Fruit fly (Drosophila melanogaster) whole organism, embryonic: ENCODE measurements around the gene Lrch.
A peak's percentile ranks its signal among the peaks of the same experiment; 100 is the strongest.

Source experiments
- CG10274 ChIP-seq: fragments of 200-800 bp; sonication (Bioruptor generic); optimal IDR thresholded peaks from 3 replicates; lab custom pipeline; 2017; ENCODE audit warnings: missing biosample characterization, mild to moderate bottlenecking, missing genetic modification characterization
- CG10543 ChIP-seq: fragments of 200-800 bp; sonication (Bioruptor generic); optimal IDR thresholded peaks from 3 replicates; lab custom pipeline; 2017; ENCODE audit warnings: missing biosample characterization, mild to moderate bottlenecking, missing genetic modification characterization, moderate library complexity
- CG11695 ChIP-seq: fragments of 200-800 bp; sonication (Bioruptor generic); IDR thresholded peaks from 3 replicates; pipeline ENCODE4 v1.3.6; 2022; ENCODE audit warnings: missing biosample characterization, missing genetic modification characterization
- CG1233 ChIP-seq: fragments of 200-800 bp; sonication (Bioruptor generic); optimal IDR thresholded peaks from 4 replicates; lab custom pipeline; 2018; ENCODE audit warnings: missing biosample characterization, mild to moderate bottlenecking, missing genetic modification characterization
- CG15269 ChIP-seq: fragments of 200-800 bp; sonication (Bioruptor generic); optimal IDR thresholded peaks from 2 replicates; lab custom pipeline; 2018; ENCODE audit warnings: missing biosample characterization, mild to moderate bottlenecking, missing genetic modification characterization, moderate library complexity
- CG18599 ChIP-seq: fragments of 200-800 bp; sonication (Bioruptor generic); optimal IDR thresholded peaks from 3 replicates; lab custom pipeline; 2017; ENCODE audit warnings: missing biosample characterization, missing genetic modification characterization, mild to moderate bottlenecking, moderate library complexity, missing genetic modification reagents
- CG2120 ChIP-seq: fragments of 200-800 bp; sonication (Bioruptor generic); optimal IDR thresholded peaks from 3 replicates; lab custom pipeline; 2016; ENCODE audit warnings: missing biosample characterization, missing genetic modification characterization
- CG2889 ChIP-seq: fragments of 200-800 bp; sonication (Bioruptor generic); IDR thresholded peaks from 3 replicates; pipeline ENCODE4 v1.3.6; 2022; ENCODE audit warnings: missing biosample characterization, missing genetic modification characterization
- CG31224 ChIP-seq: fragments of 200-800 bp; sonication (Bioruptor generic); IDR thresholded peaks from 2 replicates; pipeline ENCODE4 v1.3.6; 2022; ENCODE audit warnings: missing biosample characterization, missing genetic modification characterization
- CG33213 ChIP-seq: fragments of 200-800 bp; sonication (Bioruptor generic); optimal IDR thresholded peaks from 3 replicates; lab custom pipeline; 2016; ENCODE audit warnings: missing biosample characterization, missing genetic modification characterization
- CG34224 ChIP-seq: fragments of 200-800 bp; sonication (Bioruptor generic); IDR thresholded peaks from 3 replicates; pipeline ENCODE4 v1.3.6; 2022; ENCODE audit warnings: missing biosample characterization, missing genetic modification characterization; ENCODE audit not compliant: partially characterized antibody
- CG3847 ChIP-seq: fragments of 200-800 bp; sonication (Bioruptor generic); IDR thresholded peaks from 2 replicates; pipeline ENCODE4 v1.3.6; 2022; ENCODE audit warnings: missing biosample characterization, missing genetic modification characterization
- CG4360 ChIP-seq: fragments of 200-800 bp; sonication (Bioruptor generic); IDR thresholded peaks from 2 replicates; pipeline ENCODE4 v1.3.6; 2022; ENCODE audit warnings: missing biosample characterization, missing genetic modification characterization
- CG4424 ChIP-seq: fragments of 200-800 bp; sonication (Bioruptor generic); optimal IDR thresholded peaks from 3 replicates; lab custom pipeline; 2016; ENCODE audit warnings: missing biosample characterization, missing genetic modification characterization
- CG7357 ChIP-seq: fragments of 200-800 bp; sonication (Bioruptor generic); IDR thresholded peaks from 3 replicates; pipeline ENCODE4 v1.3.6; 2022; ENCODE audit warnings: missing biosample characterization, missing genetic modification characterization
- CG8478 ChIP-seq: fragments of >200 bp; optimal IDR thresholded peaks from 2 replicates; lab custom pipeline; 2018
- CG9876 ChIP-seq: fragments of 200-800 bp; sonication (Bioruptor generic); optimal IDR thresholded peaks from 2 replicates; lab custom pipeline; 2016; ENCODE audit warnings: missing biosample characterization, missing genetic modification characterization
- Dad ChIP-seq: fragments of 200-800 bp; sonication (Bioruptor generic); optimal IDR thresholded peaks from 3 replicates; lab custom pipeline; 2016; ENCODE audit warnings: missing biosample characterization, missing genetic modification characterization
- Dek ChIP-seq: fragments of 200-800 bp; sonication (Bioruptor generic); optimal IDR thresholded peaks from 3 replicates; lab custom pipeline; 2019; ENCODE audit warnings: missing biosample characterization, mild to moderate bottlenecking, missing genetic modification characterization, moderate library complexity
- Eip74EF ChIP-seq, 2 experiments: fragments of 200-800 bp in 1 of 2; fragments of >200 bp in 1 of 2; sonication (Bioruptor generic) in 1 of 2; optimal IDR thresholded peaks; 2 replicates each; lab custom pipeline; 2017 to 2019; ENCODE audit warnings: missing biosample characterization in 2 of 2, missing genetic modification characterization in 2 of 2, mild to moderate bottlenecking in 1 of 2, moderate library complexity in 1 of 2
- Fer1 ChIP-seq: fragments of 200-800 bp; sonication (Bioruptor generic); optimal IDR thresholded peaks from 2 replicates; lab custom pipeline; 2017; ENCODE audit warnings: missing biosample characterization, mild to moderate bottlenecking, missing genetic modification characterization
- Hand ChIP-seq: fragments of 200-800 bp; sonication (Bioruptor generic); optimal IDR thresholded peaks from 2 replicates; lab custom pipeline; 2017; ENCODE audit warnings: mild to moderate bottlenecking, missing biosample characterization, missing genetic modification reagents, missing genetic modification characterization
- Hey ChIP-seq: fragments of 200-800 bp; sonication (Bioruptor generic); optimal IDR thresholded peaks from 3 replicates; lab custom pipeline; 2018; ENCODE audit warnings: missing biosample characterization, mild to moderate bottlenecking, missing genetic modification characterization
- Hmx ChIP-seq: fragments of 200-800 bp; sonication (Bioruptor generic); optimal IDR thresholded peaks from 2 replicates; lab custom pipeline; 2016; ENCODE audit warnings: missing biosample characterization, missing genetic modification characterization
- Hr78 ChIP-seq, 2 experiments: fragments of 200-800 bp in 1 of 2; fragments of >200 bp in 1 of 2; sonication (Bioruptor generic) in 1 of 2; optimal IDR thresholded peaks; 2 replicates each; lab custom pipeline; 2017 to 2019; ENCODE audit warnings: missing biosample characterization in 2 of 2, missing genetic modification characterization in 2 of 2, mild to moderate bottlenecking in 1 of 2, moderate library complexity in 1 of 2
- Hsf ChIP-seq: fragments of 200-800 bp; sonication (Bioruptor generic); optimal IDR thresholded peaks from 3 replicates; lab custom pipeline; 2016; ENCODE audit warnings: missing biosample characterization, missing genetic modification characterization
- Six4 ChIP-seq: fragments of 200-800 bp; sonication (Bioruptor generic); optimal IDR thresholded peaks from 2 replicates; lab custom pipeline; 2016; ENCODE audit warnings: missing biosample characterization, missing genetic modification characterization
- Stat92E ChIP-seq, 3 experiments: fragments of >200 bp in 2 of 3; fragments of 200-800 bp in 1 of 3; sonication (Bioruptor generic) in 1 of 3; optimal IDR thresholded peaks; 2 replicates each; lab custom pipeline; 2017 to 2019; ENCODE audit warnings: missing biosample characterization in 3 of 3, missing genetic modification characterization in 3 of 3, mild to moderate bottlenecking in 1 of 3, moderate library complexity in 1 of 3
- ara ChIP-seq: fragments of 200-800 bp; sonication (Bioruptor generic); IDR thresholded peaks from 2 replicates; pipeline ENCODE4 v1.3.6; 2022; ENCODE audit warnings: missing biosample characterization, missing genetic modification characterization
- ato ChIP-seq: fragments of 200-800 bp; sonication (Bioruptor generic); IDR thresholded peaks from 2 replicates; pipeline ENCODE4 v1.3.6; 2022; ENCODE audit warnings: missing biosample characterization, missing genetic modification characterization; ENCODE audit not compliant: partially characterized antibody
- corto ChIP-seq: fragments of 200-800 bp; sonication (Bioruptor generic); optimal IDR thresholded peaks from 2 replicates; lab custom pipeline; 2016; ENCODE audit warnings: missing biosample characterization, mild to moderate bottlenecking, missing genetic modification characterization, moderate library complexity
- dm ChIP-seq: fragments of 200-800 bp; sonication (Bioruptor generic); optimal IDR thresholded peaks from 3 replicates; lab custom pipeline; 2016; ENCODE audit warnings: missing biosample characterization, missing genetic modification characterization
- eve ChIP-seq, 2 experiments: fragments of >200 bp; optimal IDR thresholded peaks; 2 replicates each; lab custom pipeline; 2017; ENCODE audit warnings: missing biosample characterization in 2 of 2, missing genetic modification characterization in 2 of 2
- gfzf ChIP-seq: fragments of 200-800 bp; sonication (Bioruptor generic); optimal IDR thresholded peaks from 2 replicates; lab custom pipeline; 2016; ENCODE audit warnings: missing biosample characterization, mild to moderate bottlenecking, missing genetic modification characterization, moderate library complexity
- gro ChIP-seq: fragments of 200-800 bp; sonication (Bioruptor generic); optimal IDR thresholded peaks from 2 replicates; lab custom pipeline; 2016; ENCODE audit warnings: missing biosample characterization, missing genetic modification characterization
- hb ChIP-seq: fragments of 200-800 bp; sonication (Bioruptor generic); IDR thresholded peaks from 3 replicates; pipeline ENCODE4 v1.3.6; 2022; ENCODE audit warnings: missing biosample characterization, missing genetic modification characterization; ENCODE audit not compliant: partially characterized antibody
- jing ChIP-seq: fragments of 200-800 bp; sonication (Bioruptor generic); optimal IDR thresholded peaks from 2 replicates; lab custom pipeline; 2018; ENCODE audit warnings: missing biosample characterization, mild to moderate bottlenecking, missing genetic modification characterization
- jumu ChIP-seq: fragments of 200-800 bp; sonication (Bioruptor generic); optimal IDR thresholded peaks from 3 replicates; lab custom pipeline; 2016; ENCODE audit warnings: missing biosample characterization, missing genetic modification characterization
- kay ChIP-seq: fragments of 200-800 bp; sonication (Bioruptor generic); optimal IDR thresholded peaks from 2 replicates; lab custom pipeline; 2016; ENCODE audit warnings: missing biosample characterization, missing genetic modification characterization
- kni ChIP-seq: fragments of 200-800 bp; sonication (Bioruptor generic); optimal IDR thresholded peaks from 3 replicates; lab custom pipeline; 2017; ENCODE audit warnings: mild to moderate bottlenecking, missing biosample characterization, missing genetic modification reagents, missing genetic modification characterization
- mam ChIP-seq: fragments of 200-800 bp; sonication (Bioruptor generic); optimal IDR thresholded peaks from 3 replicates; lab custom pipeline; 2016; ENCODE audit warnings: missing biosample characterization, missing genetic modification characterization
- nerfin-1 ChIP-seq: fragments of 200-800 bp; sonication (Bioruptor generic); optimal IDR thresholded peaks from 3 replicates; lab custom pipeline; 2019; ENCODE audit warnings: missing biosample characterization, mild to moderate bottlenecking, missing genetic modification characterization, moderate library complexity
- onecut ChIP-seq: fragments of 200-800 bp; sonication (Bioruptor generic); IDR thresholded peaks from 2 replicates; pipeline ENCODE4 v1.3.6; 2022; ENCODE audit warnings: missing biosample characterization, missing genetic modification characterization
- peb ChIP-seq: fragments of 200-800 bp; sonication (Bioruptor generic); IDR thresholded peaks from 2 replicates; pipeline ENCODE4 v1.3.6; 2022; ENCODE audit warnings: missing biosample characterization, missing genetic modification characterization
- pita ChIP-seq: fragments of 200-800 bp; sonication (Bioruptor generic); optimal IDR thresholded peaks from 2 replicates; lab custom pipeline; 2017; ENCODE audit warnings: missing biosample characterization, mild to moderate bottlenecking, missing genetic modification characterization
- pum ChIP-seq: fragments of 200-800 bp; sonication (Bioruptor generic); optimal IDR thresholded peaks from 2 replicates; lab custom pipeline; 2016; ENCODE audit warnings: missing biosample characterization, missing genetic modification characterization
- run ChIP-seq: fragments of 200-800 bp; sonication (Bioruptor generic); optimal IDR thresholded peaks from 3 replicates; lab custom pipeline; 2018; ENCODE audit warnings: missing biosample characterization, mild to moderate bottlenecking, missing genetic modification characterization
- trem ChIP-seq: fragments of 200-800 bp; optimal IDR thresholded peaks from 3 replicates; lab custom pipeline; 2019; ENCODE audit warnings: missing biosample characterization, mild to moderate bottlenecking, missing genetic modification characterization, moderate library complexity
- zen2 ChIP-seq: fragments of 200-800 bp; sonication (Bioruptor generic); IDR thresholded peaks from 3 replicates; pipeline ENCODE4 v1.3.6; 2022; ENCODE audit warnings: missing biosample characterization, missing genetic modification characterization; ENCODE audit not compliant: partially characterized antibody

Lrch gene

dm6 chr2L:17383588-17384308, at the start of gene Lrch (continued):
- 0 out of 2 replicates have a peak, but pooled peaks have one; percentile 25 for TF ChIP-seq CG4360 (GFP tag; lab: Robert Waterston, UW)
- no peak for TF ChIP-seq eve (GFP tag; optimal IDR thresholded peaks at IDR 0.05; lab: Kevin White, UChicago)
- no peak for TF ChIP-seq pum (GFP tag; lab: Kevin White, UChicago)
- peak; percentile 68 for TF ChIP-seq onecut (GFP tag; lab: Robert Waterston, UW)
- TF ChIP-seq CG1233 (GFP tag; lab: Kevin White, UChicago) = no peak
- peak; percentile 76 for TF ChIP-seq gro (GFP tag; lab: Kevin White, UChicago)
- no peak for TF ChIP-seq jumu
- TF ChIP-seq CG7357 = no peak
- no peak for TF ChIP-seq CG31224
- TF ChIP-seq Stat92E (GFP tag; optimal IDR thresholded peaks at IDR 0.05; lab: Kevin White, UChicago) = peak in 1 of 3 experiments; percentile 98
- no peak for TF ChIP-seq gfzf (GFP tag; lab: Kevin White, UChicago)
- TF ChIP-seq CG10274 (GFP tag; lab: Kevin White, UChicago) = no peak
- peak; percentile 52 for TF ChIP-seq kni (GFP tag; lab: Kevin White, UChicago)
- peak; percentile 26 for TF ChIP-seq CG33213
- no peak for TF ChIP-seq CG3847 (GFP tag; lab: Robert Waterston, UW)
- TF ChIP-seq Hr78 (GFP tag; optimal IDR thresholded peaks at IDR 0.05; lab: Kevin White, UChicago) = no peak
- peak; percentile 44 for TF ChIP-seq dm (GFP tag; lab: Kevin White, UChicago)
- peak; percentile 37 for TF ChIP-seq Hand (GFP tag; lab: Kevin White, UChicago)
- TF ChIP-seq Eip74EF (GFP tag; optimal IDR thresholded peaks at IDR 0.05; lab: Kevin White, UChicago) = peak in 1 of 2 experiments; percentile 53
- TF ChIP-seq Hsf (GFP tag; lab: Kevin White, UChicago) = no peak
- TF ChIP-seq zen2 (GFP tag; lab: Robert Waterston, UW) = peak; percentile 51; the same call in 1 of the 3 replicates
- TF ChIP-seq run (tag; lab: Kevin White, UChicago) = no peak
- TF ChIP-seq CG18599 (GFP tag; lab: Kevin White, UChicago) = peak; percentile 2
- peak; percentile 9 for TF ChIP-seq Dad
- no peak for TF ChIP-seq CG4424
- TF ChIP-seq trem (tag; lab: Kevin White, UChicago) = peak; percentile 37
- TF ChIP-seq CG2120 (GFP tag; lab: Kevin White, UChicago) = no peak
- peak; percentile 28 for TF ChIP-seq CG10543 (GFP tag; lab: Kevin White, UChicago)
- TF ChIP-seq hb = peak; percentile 62
- 0 out of 2 replicates have a peak, but pooled peaks have one; percentile 34 for TF ChIP-seq ara (GFP tag; lab: Robert Waterston, UW)
- TF ChIP-seq CG11695 = 0 out of 3 replicates have a peak, but pooled peaks have one; percentile 26
- peak; percentile 65 for TF ChIP-seq Fer1 (GFP tag; lab: Kevin White, UChicago)
- no peak for TF ChIP-seq Six4 (GFP tag; lab: Kevin White, UChicago)
- TF ChIP-seq pita (GFP tag; lab: Kevin White, UChicago) = no peak
- peak; percentile 60 for TF ChIP-seq CG34224
- TF ChIP-seq corto (GFP tag; lab: Kevin White, UChicago) = no peak
- no peak for TF ChIP-seq CG2889 (GFP tag; lab: Robert Waterston, UW)
- TF ChIP-seq Hmx (GFP tag; lab: Kevin White, UChicago) = no peak
- peak; percentile 5 for TF ChIP-seq Hey (tag; lab: Kevin White, UChicago)
- no peak for TF ChIP-seq kay (GFP tag; lab: Kevin White, UChicago)
- no peak for TF ChIP-seq CG9876 (GFP tag; lab: Kevin White, UChicago)
- TF ChIP-seq CG15269 = peak; percentile 4
- no peak for TF ChIP-seq peb (GFP tag; lab: Robert Waterston, UW)
- no peak for TF ChIP-seq CG8478
- TF ChIP-seq jing = no peak
- TF ChIP-seq ato (GFP tag; lab: Robert Waterston, UW) = peak; percentile 74
- TF ChIP-seq nerfin-1 = peak; percentile 44
- TF ChIP-seq mam = no peak
- TF ChIP-seq Dek (tag; lab: Kevin White, UChicago) = no peak
